Fruit fly (Drosophila melanogaster) Kc167 (cell line): Measurements from ENCODE around the gene Phyhd1.

ENCODE experiments used
- Myc ChIP-seq: fragments of >200 bp; optimal IDR thresholded peaks from 2 replicates; lab custom pipeline; 2017; ENCODE audit warnings: missing external identifiers
- Sin3A ChIP-seq: fragments of >200 bp; optimal IDR thresholded peaks from 2 replicates; lab custom pipeline; 2018; ENCODE audit warnings: missing external identifiers
- h ChIP-seq: fragments of >200 bp; optimal IDR thresholded peaks from 3 replicates; lab custom pipeline; 2018; ENCODE audit warnings: missing external identifiers
- psq ChIP-seq: fragments of >200 bp; optimal IDR thresholded peaks from 2 replicates; lab custom pipeline; 2017; ENCODE audit warnings: missing external identifiers

DNA sequence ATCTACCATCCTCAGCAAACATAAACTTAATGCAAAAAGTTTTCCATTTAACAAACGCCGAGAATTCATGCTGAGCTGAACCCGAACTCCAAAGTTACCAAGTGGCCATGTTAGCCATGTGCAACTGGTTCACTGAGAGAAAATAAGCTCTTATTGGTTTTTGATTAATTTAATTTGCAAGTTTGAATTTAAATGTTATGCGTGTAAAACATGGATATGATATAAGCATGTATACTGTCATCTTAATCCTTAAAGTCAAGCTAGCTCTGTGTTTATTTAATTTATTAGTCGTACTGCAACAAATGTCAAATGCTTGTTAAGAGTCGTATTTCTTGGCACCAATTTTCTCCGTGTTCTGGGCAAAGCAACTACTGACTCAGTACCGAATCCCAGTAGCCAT is 26.1 kb downstream of the Phyhd1 start:
- TF ChIP-seq psq (no peak), Myc (lab: Kevin White, UChicago) (no peak), Sin3A (lab: Kevin White, UChicago) (no peak), h (no peak)
